Fruit fly (Drosophila melanogaster): Measurements from ENCODE around the gene Cyp6d5.
A peak's percentile ranks its signal among the peaks of the same experiment; 100 is the strongest.

Cyp6d5 gene

DNA sequence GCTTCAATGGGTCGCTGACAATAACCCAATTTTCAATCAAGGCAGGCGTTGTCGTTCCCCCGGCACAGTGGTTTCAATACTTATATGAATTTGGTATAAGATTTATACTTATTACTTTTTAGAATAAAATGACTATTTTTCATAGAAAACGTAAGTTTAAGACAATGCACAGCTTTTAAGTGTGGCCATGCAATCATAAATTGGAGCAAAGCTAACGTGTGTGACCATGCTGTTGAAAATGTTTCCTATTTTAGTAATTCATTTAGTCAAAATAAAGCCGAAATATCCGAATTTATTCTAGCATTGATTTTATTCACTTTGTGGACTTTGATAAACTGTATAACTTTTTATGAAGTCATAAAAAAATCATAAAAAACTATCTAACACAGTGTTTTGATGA is 42.4 kb upstream of the Cyp6d5 start (continued):
- TF ChIP-seq sqz (GFP tag; optimal IDR thresholded peaks at IDR 0.05) (no peak), HLH54F (GFP tag; optimal IDR thresholded peaks at IDR 0.05) (no peak), Six4 (GFP tag; optimal IDR thresholded peaks at IDR 0.05) (no peak), CG13287 (GFP tag; IDR thresholded peaks at IDR 0.05; ENCODE audit: partially characterized antibody) (no peak), dm (GFP tag; optimal IDR thresholded peaks at IDR 0.05) (no peak), Hr51 (GFP tag; optimal IDR thresholded peaks at IDR 0.05) (peak in 1 of 2 experiments; percentile 69), tna (GFP tag; IDR thresholded peaks at IDR 0.05; ENCODE audit: partially characterized antibody) (no peak), lola (GFP tag; optimal IDR thresholded peaks at IDR 0.05) (no peak), CG15011 (GFP tag; optimal IDR thresholded peaks at IDR 0.05) (no peak), BtbVII (GFP tag; optimal IDR thresholded peaks at IDR 0.05) (peak; percentile 7), hb (GFP tag; IDR thresholded peaks at IDR 0.05; ENCODE audit: partially characterized antibody) (no peak), salm (tag; optimal IDR thresholded peaks at IDR 0.05) (peak; percentile 32), Mad (GFP tag; optimal IDR thresholded peaks at IDR 0.05) (no peak), Tbp (GFP tag; optimal IDR thresholded peaks at IDR 0.05) (no peak), CG17912 (GFP tag; optimal IDR thresholded peaks at IDR 0.05) (no peak), CG8089 (GFP tag; optimal IDR thresholded peaks at IDR 0.05) (no peak), Xrp1 (GFP tag; IDR thresholded peaks at IDR 0.05) (no peak), CG2875 (GFP tag; optimal IDR thresholded peaks at IDR 0.05) (no peak), CG4328 (GFP tag; optimal IDR thresholded peaks at IDR 0.05) (no peak), eve (GFP tag; optimal IDR thresholded peaks at IDR 0.05) (peak in 1 of 2 experiments; percentile 74), H15 (GFP tag; IDR thresholded peaks at IDR 0.05) (no peak), gcm2 (GFP tag; optimal IDR thresholded peaks at IDR 0.05) (no peak), CG7745 (tag; optimal IDR thresholded peaks at IDR 0.05) (no peak), HHEX (GFP tag; optimal IDR thresholded peaks at IDR 0.05) (no peak), YL-1 (GFP tag; optimal IDR thresholded peaks at IDR 0.05) (no peak), ab (GFP tag; optimal IDR thresholded peaks at IDR 0.05) (no peak), CG10979 (tag; optimal IDR thresholded peaks at IDR 0.05) (peak; percentile 27), dmrt99B (tag; optimal IDR thresholded peaks at IDR 0.05) (peak; percentile 47), CG2202 (tag; optimal IDR thresholded peaks at IDR 0.05) (no peak), CG10147 (GFP tag; optimal IDR thresholded peaks at IDR 0.05) (no peak), ash1 (GFP tag; optimal IDR thresholded peaks at IDR 0.05) (no peak), CG10565 (GFP tag; optimal IDR thresholded peaks at IDR 0.05) (no peak), Xbp1 (GFP tag; optimal IDR thresholded peaks at IDR 0.05) (peak; percentile 17), NC2α (GFP tag; optimal IDR thresholded peaks at IDR 0.05) (no peak), CG9437 (GFP tag; optimal IDR thresholded peaks at IDR 0.05) (peak; percentile 13), CG8281 (tag; optimal IDR thresholded peaks at IDR 0.05) (no peak), Poxn (GFP tag; IDR thresholded peaks at IDR 0.05) (no peak), CG1602 (GFP tag; optimal IDR thresholded peaks at IDR 0.05) (no peak), Awh (GFP tag; IDR thresholded peaks at IDR 0.05) (no peak), Gug (GFP tag; IDR thresholded peaks at IDR 0.05) (no peak), pho (GFP tag; optimal IDR thresholded peaks at IDR 0.05) (no peak), C15 (GFP tag; IDR thresholded peaks at IDR 0.05) (no peak), CG32772 (GFP tag; IDR thresholded peaks at IDR 0.05) (no peak), Ada2b (GFP tag; IDR thresholded peaks at IDR 0.05) (no peak), NfI (GFP tag; optimal IDR thresholded peaks at IDR 0.05) (no peak), CG17568 (GFP tag; optimal IDR thresholded peaks at IDR 0.05) (peak; percentile 0), Rx (GFP tag; IDR thresholded peaks at IDR 0.05) (no peak), D19A (tag; optimal IDR thresholded peaks at IDR 0.05) (peak; percentile 26), Atf6 (GFP tag; IDR thresholded peaks at IDR 0.05) (no peak), gcm (GFP tag; optimal IDR thresholded peaks at IDR 0.05) (no peak), CG17186 (GFP tag; optimal IDR thresholded peaks at IDR 0.05) (no peak)

Data from whole organism, embryonic.